Fruit fly (Drosophila melanogaster) whole organism: ENCODE measurements around the gene Ras85D.

Experiments used
- CG8478 ChIP-seq: fragments of >200 bp; optimal IDR thresholded peaks from 2 replicates; lab custom pipeline; 2018; ENCODE audit warnings: inconsistent platforms
- Dll ChIP-seq: fragments of >200 bp; optimal IDR thresholded peaks from 2 replicates; lab custom pipeline; 2017
- EcR ChIP-seq, 2 experiments: fragments of >200 bp; optimal IDR thresholded peaks; 2 replicates each; lab custom pipeline; 2017; ENCODE audit warnings: missing biosample characterization in 2 of 2, missing genetic modification characterization in 2 of 2, missing genetic modification reagents in 2 of 2
- pan ChIP-seq: fragments of >200 bp; optimal IDR thresholded peaks from 2 replicates; lab custom pipeline; 2017
- psq ChIP-seq: fragments of >200 bp; optimal IDR thresholded peaks from 2 replicates; lab custom pipeline; 2017
- usp ChIP-seq: fragments of >200 bp; optimal IDR thresholded peaks from 2 replicates; lab custom pipeline; 2017; ENCODE audit warnings: missing biosample characterization, missing genetic modification characterization, mixed read lengths

The Ras85D gene

dm6 chr3R:9493627-9494626 is 18.9 kb downstream of the Ras85D start, which contains the start of gene CG16779:
TSS of gene CG16779 (minus strand) at chr3R:9493677.
- TF ChIP-seq psq = no peak
- no peak for TF ChIP-seq pan
- no peak for TF ChIP-seq CG8478 (lab: Kevin White, UChicago)
- TF ChIP-seq EcR (GFP tag; optimal IDR thresholded peaks at IDR 0.05; lab: Kevin White, UChicago) = no peak

dm6 chr3R:9492100-9492499 is 20.8 kb downstream of the Ras85D start:
- no peak for TF ChIP-seq usp
- no peak for TF ChIP-seq CG8478 (lab: Kevin White, UChicago)
- TF ChIP-seq pan = no peak
- TF ChIP-seq psq = no peak
- TF ChIP-seq Dll (lab: Kevin White, UChicago) = no peak
- no peak for TF ChIP-seq EcR (GFP tag; optimal IDR thresholded peaks at IDR 0.05; lab: Kevin White, UChicago)

dm6 chr3R:9491065-9491567 is 21.8 kb downstream of the Ras85D start:
- TF ChIP-seq CG8478 (lab: Kevin White, UChicago) (no peak), EcR (GFP tag; optimal IDR thresholded peaks at IDR 0.05; lab: Kevin White, UChicago) (no peak), usp (no peak), psq (no peak), Dll (lab: Kevin White, UChicago) (no peak), pan (no peak)

- TF ChIP-seq EcR (GFP tag; optimal IDR thresholded peaks at IDR 0.05; lab: Kevin White, UChicago) = no peak
- no peak for TF ChIP-seq psq
- no peak for TF ChIP-seq Dll (lab: Kevin White, UChicago)
- TF ChIP-seq CG8478 (lab: Kevin White, UChicago) = no peak
- TF ChIP-seq usp = no peak
- TF ChIP-seq pan = no peak
Observed at dm6 chr3R:9488493-9488892, 24.4 kb downstream of the Ras85D start.

- TF ChIP-seq CG8478 (lab: Kevin White, UChicago) (no peak), psq (no peak), pan (no peak), EcR (GFP tag; optimal IDR thresholded peaks at IDR 0.05; lab: Kevin White, UChicago) (no peak), usp (no peak), Dll (lab: Kevin White, UChicago) (no peak)
Observed at dm6 chr3R:9487961-9488360, 24.9 kb downstream of the Ras85D start.

- TF ChIP-seq psq (no peak), pan (no peak), CG8478 (lab: Kevin White, UChicago) (no peak), usp (no peak)
Observed at dm6 chr3R:9487561-9487960, 25.3 kb downstream of the Ras85D start.

dm6 chr3R:9480396-9480795 is 32.5 kb downstream of the Ras85D start:
- TF ChIP-seq EcR (GFP tag; optimal IDR thresholded peaks at IDR 0.05; lab: Kevin White, UChicago) = no peak
- TF ChIP-seq psq = no peak
- no peak for TF ChIP-seq usp

dm6 chr3R:9468109-9468508 is 44.8 kb downstream of the Ras85D start:
- no peak for TF ChIP-seq CG8478 (lab: Kevin White, UChicago)
- no peak for TF ChIP-seq usp
- no peak for TF ChIP-seq pan
- TF ChIP-seq psq = no peak
- no peak for TF ChIP-seq EcR (GFP tag; optimal IDR thresholded peaks at IDR 0.05; lab: Kevin White, UChicago)
- no peak for TF ChIP-seq Dll (lab: Kevin White, UChicago)
